Worm (Caenorhabditis elegans) whole organism, early embryonic: ENCODE measurements around the gene lgc-56.

ENCODE experiments used
- aly-1 ChIP-seq: sonication (generic microtip); optimal IDR thresholded peaks from 2 replicates; lab custom pipeline; 2016; ENCODE audit warnings: missing genetic modification characterization, missing compliant biosample characterization
- ama-1 ChIP-seq: fragments of 150-350 bp; optimal IDR thresholded peaks from 2 replicates; lab custom pipeline; 2014

- TF ChIP-seq ama-1 (lab: Kevin White, UChicago): no peak
- no peak for TF ChIP-seq aly-1 (tag; lab: Kevin White, UChicago)
Measured at ce11 chrII:5161102-5161501, 30.9 kb downstream of the lgc-56 start, which contains the start of gene C27D6.11.
